Fruit fly (Drosophila melanogaster) whole organism, adult: ENCODE data around the gene miple2.
A peak's percentile ranks its signal among the peaks of the same experiment; 100 is the strongest.

ENCODE experiments used
- CG11617 ChIP-seq: fragments of 200-800 bp; sonication (Bioruptor generic); optimal IDR thresholded peaks from 2 replicates; lab custom pipeline; 2017; ENCODE audit warnings: mild to moderate bottlenecking, missing biosample characterization, missing genetic modification reagents, missing genetic modification characterization
- CG12768 ChIP-seq: fragments of 200-800 bp; sonication (Bioruptor generic); optimal IDR thresholded peaks from 2 replicates; lab custom pipeline; 2017; ENCODE audit warnings: missing biosample characterization, missing genetic modification characterization, mild to moderate bottlenecking, moderate library complexity, missing genetic modification reagents
- CG14711 ChIP-seq: fragments of 200-800 bp; sonication (Bioruptor generic); optimal IDR thresholded peaks from 2 replicates; lab custom pipeline; 2018; ENCODE audit warnings: missing biosample characterization, mild to moderate bottlenecking, missing genetic modification characterization, moderate library complexity
- CG1620 ChIP-seq: fragments of 200-800 bp; sonication (Bioruptor generic); optimal IDR thresholded peaks from 2 replicates; lab custom pipeline; 2016; ENCODE audit warnings: missing biosample characterization, missing genetic modification characterization
- CG33017 ChIP-seq: fragments of 200-800 bp; sonication (Bioruptor generic); optimal IDR thresholded peaks from 2 replicates; lab custom pipeline; 2018; ENCODE audit warnings: missing biosample characterization, mild to moderate bottlenecking, missing genetic modification characterization, moderate library complexity
- CG5204 ChIP-seq: fragments of 200-800 bp; sonication (Bioruptor generic); optimal IDR thresholded peaks from 2 replicates; lab custom pipeline; 2016; ENCODE audit warnings: missing biosample characterization, missing genetic modification characterization
- CG7045 ChIP-seq: fragments of 200-800 bp; sonication (Bioruptor generic); optimal IDR thresholded peaks from 2 replicates; lab custom pipeline; 2017; ENCODE audit warnings: missing biosample characterization, mild to moderate bottlenecking, missing genetic modification characterization
- CG7101 ChIP-seq: fragments of 200-800 bp; sonication (Bioruptor generic); optimal IDR thresholded peaks from 2 replicates; lab custom pipeline; 2018; ENCODE audit warnings: missing biosample characterization, mild to moderate bottlenecking, missing genetic modification characterization, moderate library complexity
- Clk ChIP-seq: fragments of 200-800 bp; sonication (Bioruptor generic); optimal IDR thresholded peaks from 2 replicates; lab custom pipeline; 2017; ENCODE audit warnings: missing biosample characterization, missing genetic modification characterization
- Crg-1 ChIP-seq: fragments of 200-800 bp; sonication (Bioruptor generic); optimal IDR thresholded peaks from 2 replicates; lab custom pipeline; 2016; ENCODE audit warnings: missing biosample characterization, missing genetic modification characterization
- Hr96 ChIP-seq: fragments of 200-800 bp; sonication (Bioruptor generic); optimal IDR thresholded peaks from 2 replicates; lab custom pipeline; 2016; ENCODE audit warnings: missing biosample characterization, missing genetic modification characterization
- Mnt ChIP-seq: fragments of 200-800 bp; sonication (Bioruptor generic); optimal IDR thresholded peaks from 2 replicates; lab custom pipeline; 2016; ENCODE audit warnings: missing biosample characterization, mild to moderate bottlenecking, missing genetic modification characterization
- bab1 ChIP-seq: fragments of 200-800 bp; sonication (Bioruptor generic); optimal IDR thresholded peaks from 3 replicates; lab custom pipeline; 2019; ENCODE audit warnings: missing biosample characterization, mild to moderate bottlenecking, missing genetic modification characterization, moderate library complexity
- cic ChIP-seq: fragments of 200-800 bp; sonication (Bioruptor generic); optimal IDR thresholded peaks from 2 replicates; lab custom pipeline; 2017; ENCODE audit warnings: missing biosample characterization, mild to moderate bottlenecking, missing genetic modification characterization, moderate library complexity
- cnc ChIP-seq, 2 experiments: fragments of >200 bp; optimal IDR thresholded peaks; 2 replicates each; lab custom pipeline; 2017
- kay ChIP-seq: fragments of 200-800 bp; sonication (Bioruptor generic); peaks from one replicate; lab custom pipeline; 2016; ENCODE audit warnings: missing biosample characterization, missing genetic modification characterization, borderline replicate concordance
- ovo ChIP-seq: fragments of 200-800 bp; sonication (Bioruptor generic); optimal IDR thresholded peaks from 2 replicates; lab custom pipeline; 2016; ENCODE audit warnings: missing biosample characterization, missing genetic modification characterization
- pad ChIP-seq: fragments of 200-800 bp; sonication (Bioruptor generic); optimal IDR thresholded peaks from 3 replicates; lab custom pipeline; 2017; ENCODE audit warnings: missing biosample characterization, missing genetic modification characterization, mild to moderate bottlenecking, moderate library complexity, missing genetic modification reagents
- tj ChIP-seq: fragments of 200-800 bp; sonication (Bioruptor generic); optimal IDR thresholded peaks from 3 replicates; lab custom pipeline; 2017; ENCODE audit warnings: missing biosample characterization, mild to moderate bottlenecking, missing genetic modification characterization, moderate library complexity
- toe ChIP-seq: fragments of 200-800 bp; sonication (Bioruptor generic); optimal IDR thresholded peaks from 2 replicates; lab custom pipeline; 2016; ENCODE audit warnings: missing biosample characterization, missing genetic modification characterization

Gene miple2

dm6 chr3L:264378-265151, 6.4 kb upstream of the miple2 start, which contains the start of the genes Tudor-SN and mRpL17:
TSS of gene Tudor-SN (minus strand) at chr3L:264380.
TSS of gene mRpL17 (plus strand) at chr3L:264779.
- TF ChIP-seq Hr96 (peak; percentile 42), bab1 (GFP tag; lab: Kevin White, UChicago) (peak; percentile 19), Crg-1 (GFP tag; lab: Kevin White, UChicago) (peak; percentile 20), CG5204 (GFP tag; lab: Kevin White, UChicago) (no peak), tj (GFP tag; lab: Kevin White, UChicago) (peak; percentile 26), CG11617 (peak; percentile 69), CG1620 (peak; percentile 63), CG12768 (no peak), pad (GFP tag; lab: Kevin White, UChicago) (peak; percentile 6), CG33017 (tag; lab: Kevin White, UChicago) (no peak), ovo (peak; percentile 46), Clk (GFP tag; lab: Kevin White, UChicago) (no peak), cnc (optimal IDR thresholded peaks at IDR 0.05; lab: Kevin White, UChicago) (no peak), toe (peak; percentile 76), CG14711 (tag; lab: Kevin White, UChicago) (no peak), Mnt (GFP tag; lab: Kevin White, UChicago) (peak; percentile 17), CG7101 (tag; lab: Kevin White, UChicago) (peak; percentile 53), kay (GFP tag; lab: Kevin White, UChicago) (no peak), cic (GFP tag; lab: Kevin White, UChicago) (no peak), CG7045 (GFP tag; lab: Kevin White, UChicago) (no peak)

dm6 chr3L:265808-266207, 5.2 kb upstream of the miple2 start, which contains the start of gene CG34263:
TSS of gene CG34263 (minus strand) at chr3L:265908.
- TF ChIP-seq toe (no peak), Mnt (GFP tag; lab: Kevin White, UChicago) (no peak), CG12768 (no peak), cnc (optimal IDR thresholded peaks at IDR 0.05; lab: Kevin White, UChicago) (no peak), CG7101 (tag; lab: Kevin White, UChicago) (no peak), CG5204 (GFP tag; lab: Kevin White, UChicago) (no peak), CG14711 (tag; lab: Kevin White, UChicago) (no peak), CG33017 (tag; lab: Kevin White, UChicago) (no peak), CG11617 (no peak), kay (GFP tag; lab: Kevin White, UChicago) (no peak), Hr96 (no peak), CG7045 (GFP tag; lab: Kevin White, UChicago) (no peak), tj (GFP tag; lab: Kevin White, UChicago) (no peak), bab1 (GFP tag; lab: Kevin White, UChicago) (no peak), CG1620 (no peak), pad (GFP tag; lab: Kevin White, UChicago) (no peak), ovo (no peak), Crg-1 (GFP tag; lab: Kevin White, UChicago) (no peak), cic (GFP tag; lab: Kevin White, UChicago) (no peak), Clk (GFP tag; lab: Kevin White, UChicago) (no peak)

- TF ChIP-seq CG7101 (tag; lab: Kevin White, UChicago) (no peak), CG11617 (no peak), cnc (optimal IDR thresholded peaks at IDR 0.05; lab: Kevin White, UChicago) (no peak), bab1 (GFP tag; lab: Kevin White, UChicago) (no peak), Clk (GFP tag; lab: Kevin White, UChicago) (no peak), CG5204 (GFP tag; lab: Kevin White, UChicago) (no peak), Crg-1 (GFP tag; lab: Kevin White, UChicago) (no peak), CG1620 (no peak), CG14711 (tag; lab: Kevin White, UChicago) (no peak), kay (GFP tag; lab: Kevin White, UChicago) (no peak), pad (GFP tag; lab: Kevin White, UChicago) (no peak), Mnt (GFP tag; lab: Kevin White, UChicago) (no peak), CG12768 (no peak), CG7045 (GFP tag; lab: Kevin White, UChicago) (no peak), tj (GFP tag; lab: Kevin White, UChicago) (no peak), toe (no peak)
Measured at dm6 chr3L:267083-267482, 3.9 kb upstream of the miple2 start, which contains the start of gene miple1. TSS of gene miple1 (plus strand) at chr3L:267299.

dm6 chr3L:267618-268017, 3.4 kb upstream of the miple2 start:
- TF ChIP-seq Mnt (GFP tag; lab: Kevin White, UChicago), result no peak
- no peak for TF ChIP-seq CG11617
- TF ChIP-seq CG14711 (tag; lab: Kevin White, UChicago), result no peak
- no peak for TF ChIP-seq CG12768
- TF ChIP-seq pad (GFP tag; lab: Kevin White, UChicago), result no peak
- no peak for TF ChIP-seq kay (GFP tag; lab: Kevin White, UChicago)
- no peak for TF ChIP-seq Crg-1 (GFP tag; lab: Kevin White, UChicago)
- TF ChIP-seq bab1 (GFP tag; lab: Kevin White, UChicago), result no peak
- no peak for TF ChIP-seq toe
- no peak for TF ChIP-seq CG7045 (GFP tag; lab: Kevin White, UChicago)
- no peak for TF ChIP-seq CG33017 (tag; lab: Kevin White, UChicago)
- TF ChIP-seq Clk (GFP tag; lab: Kevin White, UChicago), result no peak
- TF ChIP-seq ovo, result no peak

dm6 chr3L:271501-272249, 675 bp downstream of the miple2 start:
- TF ChIP-seq Clk (GFP tag; lab: Kevin White, UChicago), result no peak
- TF ChIP-seq bab1 (GFP tag; lab: Kevin White, UChicago), result peak; percentile 13
- TF ChIP-seq Mnt (GFP tag; lab: Kevin White, UChicago), result no peak
- TF ChIP-seq Crg-1 (GFP tag; lab: Kevin White, UChicago), result no peak
- TF ChIP-seq CG7101 (tag; lab: Kevin White, UChicago), result no peak
- TF ChIP-seq kay (GFP tag; lab: Kevin White, UChicago), result no peak
- TF ChIP-seq CG11617, result no peak
